Worm (Caenorhabditis elegans): ENCODE measurements around the gene gpd-3.

- TF ChIP-seq pha-2 (tag; optimal IDR thresholded peaks at IDR 0.05) (no peak), tbx-7 (tag; optimal IDR thresholded peaks at IDR 0.05) (no peak), nhr-11 (tag; optimal IDR thresholded peaks at IDR 0.05) (no peak), tbx-2 (tag; optimal IDR thresholded peaks at IDR 0.05) (no peak), ceh-24 (tag; optimal IDR thresholded peaks at IDR 0.05) (no peak), unc-55 (GFP tag; optimal IDR thresholded peaks at IDR 0.05) (no peak), elt-4 (tag; optimal IDR thresholded peaks at IDR 0.05) (no peak), ceh-30 (tag; optimal IDR thresholded peaks at IDR 0.05) (no peak), rnt-1 (tag; optimal IDR thresholded peaks at IDR 0.05) (no peak), C08G9.2 (tag; optimal IDR thresholded peaks at IDR 0.05) (no peak)
Observed at ce11 chrX:3087647-3088046, 25.5 kb downstream of the gpd-3 start.

All from whole organism, late embryonic.